Worm (Caenorhabditis elegans) whole organism, young adult: Measurements from ENCODE around the gene ztf-30.

ENCODE experiments used
- athp-1 ChIP-seq: sonication (generic microtip); optimal IDR thresholded peaks from 2 replicates; lab custom pipeline; 2017; ENCODE audit warnings: mild to moderate bottlenecking, missing genetic modification characterization, missing compliant biosample characterization
- attf-6 ChIP-seq: fragments of 200-800 bp; sonication (Bioruptor generic); IDR thresholded peaks from 2 replicates; pipeline ENCODE4 v1.3.6; 2022; ENCODE audit warnings: missing genetic modification reagents, missing genetic modification characterization, missing compliant biosample characterization
- ceh-27 ChIP-seq: fragments of 200-800 bp; sonication (Bioruptor generic); optimal IDR thresholded peaks from 2 replicates; lab custom pipeline; 2018; ENCODE audit warnings: mild to moderate bottlenecking, missing genetic modification characterization, moderate library complexity, missing compliant biosample characterization
- ekl-4 ChIP-seq: fragments of 200-800 bp; sonication (Bioruptor generic); IDR thresholded peaks from 2 replicates; pipeline ENCODE4 v1.3.6; 2022; ENCODE audit warnings: missing genetic modification reagents, missing genetic modification characterization, missing compliant biosample characterization
- mcd-1 ChIP-seq: fragments of 200-800 bp; sonication (Bioruptor generic); IDR thresholded peaks from 2 replicates; pipeline ENCODE4 v1.3.6; 2022; ENCODE audit warnings: missing genetic modification reagents, missing genetic modification characterization, missing compliant biosample characterization
- nfyb-1 ChIP-seq: fragments of 200-800 bp; sonication (Bioruptor generic); IDR thresholded peaks from 2 replicates; pipeline ENCODE4 v1.3.6; 2022; ENCODE audit warnings: missing genetic modification reagents, missing genetic modification characterization, missing compliant biosample characterization
- nhr-179 ChIP-seq: sonication (generic microtip); optimal IDR thresholded peaks from 2 replicates; lab custom pipeline; 2016; ENCODE audit warnings: mild to moderate bottlenecking, missing genetic modification characterization, missing compliant biosample characterization
- nhr-27 ChIP-seq: fragments of 200-800 bp; sonication (Bioruptor generic); optimal IDR thresholded peaks from 2 replicates; lab custom pipeline; 2018; ENCODE audit warnings: mild to moderate bottlenecking, missing genetic modification characterization, moderate library complexity, missing compliant biosample characterization
- pha-4 ChIP-seq: fragments of 150-350 bp; sonication (generic microtip); optimal IDR thresholded peaks from 2 replicates; lab custom pipeline; 2014; ENCODE audit warnings: missing biosample characterization, missing genetic modification reagents, missing genetic modification characterization
- rcor-1 ChIP-seq: fragments of 200-800 bp; sonication (Bioruptor generic); IDR thresholded peaks from 2 replicates; pipeline ENCODE4 v1.3.6; 2022; ENCODE audit warnings: missing genetic modification reagents, missing genetic modification characterization, missing compliant biosample characterization
- tbp1 ChIP-seq: fragments of 200-800 bp; sonication (Bioruptor generic); optimal IDR thresholded peaks from 2 replicates; lab custom pipeline; 2018; ENCODE audit warnings: mild to moderate bottlenecking, missing genetic modification characterization, missing compliant biosample characterization
- ztf-25 ChIP-seq: fragments of 200-800 bp; sonication (Bioruptor generic); IDR thresholded peaks from 2 replicates; pipeline ENCODE4 v1.3.6; 2022; ENCODE audit warnings: missing genetic modification reagents, missing genetic modification characterization, missing compliant biosample characterization
- ztf-28 ChIP-seq: fragments of 200-800 bp; sonication (Bioruptor generic); IDR thresholded peaks from 2 replicates; pipeline ENCODE4 v1.3.6; 2022; ENCODE audit warnings: missing genetic modification reagents, missing genetic modification characterization, missing compliant biosample characterization

DNA sequence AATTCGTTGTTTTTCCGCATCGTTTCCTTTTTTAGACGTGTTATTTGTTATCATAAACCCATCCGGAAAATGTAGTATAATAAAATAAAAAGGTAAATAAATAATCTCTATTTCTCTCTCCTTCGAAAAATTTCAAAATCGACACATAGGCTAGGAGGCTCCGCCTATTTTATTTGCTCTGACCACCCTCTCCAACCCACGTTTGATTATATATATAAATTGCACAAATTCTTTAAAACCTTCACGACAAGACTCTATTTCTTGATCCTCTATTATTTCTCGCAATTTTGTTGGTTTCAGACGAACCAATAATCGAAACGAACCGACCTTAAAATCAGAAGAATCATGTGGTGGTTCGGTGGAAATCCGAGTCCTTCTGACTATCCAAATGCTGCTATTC lies 16.9 kb downstream of the ztf-30 start, which contains the start of gene doxa-1:
- TF ChIP-seq rcor-1 = no peak
- no peak for TF ChIP-seq nfyb-1 (GFP tag; lab: Robert Waterston, UW)
- no peak for TF ChIP-seq athp-1 (tag; lab: Kevin White, UChicago)
- no peak for TF ChIP-seq nhr-179 (tag; lab: Kevin White, UChicago)
- TF ChIP-seq ztf-25 (GFP tag; lab: Robert Waterston, UW) = no peak
- TF ChIP-seq mcd-1 (GFP tag; lab: Robert Waterston, UW) = no peak
- no peak for TF ChIP-seq pha-4 (tag; lab: Kevin White, UChicago)
- TF ChIP-seq ekl-4 (GFP tag; lab: Robert Waterston, UW) = no peak
- TF ChIP-seq ceh-27 = no peak
- no peak for TF ChIP-seq attf-6 (GFP tag; lab: Robert Waterston, UW)
- TF ChIP-seq tbp1 (GFP tag; lab: Kevin White, UChicago) = no peak
- no peak for TF ChIP-seq nhr-27 (tag; lab: Kevin White, UChicago)
- no peak for TF ChIP-seq ztf-28 (GFP tag; lab: Robert Waterston, UW)
